Worm (Caenorhabditis elegans) whole organism, mixed stage, embryonic: ENCODE measurements around the gene R04B5.6.

Experiments used
- lin-32 ChIP-seq: fragments of 200-800 bp; sonication (Bioruptor generic); optimal IDR thresholded peaks from 2 replicates; lab custom pipeline; 2018; ENCODE audit warnings: mild to moderate bottlenecking, missing genetic modification characterization, missing compliant biosample characterization
- mep-1 ChIP-seq: fragments of 150-350 bp; optimal IDR thresholded peaks from 2 replicates; lab custom pipeline; 2017; ENCODE audit warnings: missing biosample characterization, missing genetic modification reagents, missing genetic modification characterization, inconsistent platforms
- nhr-237 ChIP-seq: fragments of 150-350 bp; optimal IDR thresholded peaks from 2 replicates; lab custom pipeline; 2014; ENCODE audit warnings: missing biosample characterization, missing genetic modification characterization
- nhr-76 ChIP-seq: sonication (generic microtip); optimal IDR thresholded peaks from 2 replicates; lab custom pipeline; 2017; ENCODE audit warnings: missing biosample characterization, missing genetic modification characterization

DNA sequence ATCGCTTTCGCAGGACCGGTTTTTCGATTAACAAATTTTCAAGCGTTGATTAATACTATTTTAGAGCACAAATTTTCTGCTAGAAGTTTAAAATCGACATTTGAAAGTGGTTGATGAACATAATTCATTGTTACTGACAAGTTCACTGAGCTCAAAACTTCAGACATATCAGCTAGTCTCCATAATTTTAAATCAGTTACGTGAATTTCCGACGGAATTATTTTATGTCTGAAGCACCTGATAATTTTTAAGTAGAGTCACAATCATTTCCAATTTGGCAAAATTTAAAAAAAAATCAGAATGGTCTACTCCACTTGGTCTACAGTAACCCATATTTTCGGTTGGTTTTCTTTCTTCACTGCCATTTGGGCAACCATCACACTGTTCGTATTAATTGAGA lies 33.1 kb upstream of the R04B5.6 start, which contains the start of gene str-118:
- TF ChIP-seq lin-32 (GFP tag; lab: Kevin White, UChicago) (no peak), nhr-76 (tag; lab: Kevin White, UChicago) (no peak), nhr-237 (tag; lab: Kevin White, UChicago) (no peak), mep-1 (tag; lab: Kevin White, UChicago) (no peak)
